Fruit fly (Drosophila melanogaster) whole organism, prepupa: ENCODE results near the gene Pdhb.
A peak's percentile ranks its signal among the peaks of the same experiment; 100 is the strongest.

Experiments
- Blimp-1 ChIP-seq: fragments of 200-800 bp; sonication (Bioruptor generic); optimal IDR thresholded peaks from 3 replicates; lab custom pipeline; 2017; ENCODE audit warnings: missing biosample characterization, missing genetic modification characterization, mild to moderate bottlenecking, moderate library complexity, missing genetic modification reagents
- CG10631 ChIP-seq: fragments of 200-800 bp; sonication (Bioruptor generic); optimal IDR thresholded peaks from 2 replicates; lab custom pipeline; 2016; ENCODE audit warnings: missing biosample characterization, missing genetic modification characterization
- CG10669 ChIP-seq: fragments of 200-800 bp; sonication (Bioruptor generic); optimal IDR thresholded peaks from 3 replicates; lab custom pipeline; 2018; ENCODE audit warnings: missing biosample characterization, mild to moderate bottlenecking, missing genetic modification characterization, moderate library complexity
- CG11762 ChIP-seq: fragments of 200-800 bp; sonication (Bioruptor generic); optimal IDR thresholded peaks from 3 replicates; lab custom pipeline; 2016; ENCODE audit warnings: missing biosample characterization, missing genetic modification characterization; ENCODE audit not compliant: insufficient read depth
- CG11902 ChIP-seq: fragments of 200-800 bp; sonication (Bioruptor generic); optimal IDR thresholded peaks from 3 replicates; lab custom pipeline; 2016; ENCODE audit warnings: missing biosample characterization, missing genetic modification characterization
- CG15336 ChIP-seq: fragments of 200-800 bp; sonication (Bioruptor generic); IDR thresholded peaks from 2 replicates; pipeline ENCODE4 v1.3.6; 2022; ENCODE audit warnings: missing biosample characterization, missing genetic modification characterization
- CG1621 ChIP-seq: fragments of 200-800 bp; sonication (Bioruptor generic); optimal IDR thresholded peaks from 3 replicates; lab custom pipeline; 2018; ENCODE audit warnings: missing biosample characterization, mild to moderate bottlenecking, missing genetic modification characterization
- CG16779 ChIP-seq: fragments of 200-800 bp; sonication (Bioruptor generic); optimal IDR thresholded peaks from 3 replicates; lab custom pipeline; 2017; ENCODE audit warnings: missing biosample characterization, mild to moderate bottlenecking, missing genetic modification characterization
- CG3032 ChIP-seq: fragments of 200-800 bp; optimal IDR thresholded peaks from 2 replicates; lab custom pipeline; 2019; ENCODE audit warnings: missing biosample characterization, mild to moderate bottlenecking, missing genetic modification characterization, moderate library complexity
- CG32006 ChIP-seq: fragments of 200-800 bp; sonication (Bioruptor generic); optimal IDR thresholded peaks from 3 replicates; lab custom pipeline; 2017; ENCODE audit warnings: missing biosample characterization, mild to moderate bottlenecking, missing genetic modification characterization
- CG34406 ChIP-seq: fragments of 200-800 bp; sonication (Bioruptor generic); optimal IDR thresholded peaks from 3 replicates; lab custom pipeline; 2016; ENCODE audit warnings: missing biosample characterization, missing genetic modification characterization
- CG3919 ChIP-seq: fragments of 200-800 bp; sonication (Bioruptor generic); optimal IDR thresholded peaks from 3 replicates; lab custom pipeline; 2016; ENCODE audit warnings: missing biosample characterization, missing genetic modification characterization
- CG4318 ChIP-seq: fragments of 200-800 bp; sonication (Bioruptor generic); optimal IDR thresholded peaks from 3 replicates; lab custom pipeline; 2017; ENCODE audit warnings: missing biosample characterization, mild to moderate bottlenecking, missing genetic modification characterization
- CG6163 ChIP-seq: fragments of 200-800 bp; sonication (Bioruptor generic); IDR thresholded peaks from 3 replicates; pipeline ENCODE4 v1.3.6; 2022; ENCODE audit warnings: missing biosample characterization, missing genetic modification characterization
- CG6276 ChIP-seq: fragments of 200-800 bp; sonication (Bioruptor generic); optimal IDR thresholded peaks from 2 replicates; lab custom pipeline; 2017; ENCODE audit warnings: missing biosample characterization, mild to moderate bottlenecking, missing genetic modification characterization
- CG6792 ChIP-seq: fragments of 200-800 bp; sonication (Bioruptor generic); optimal IDR thresholded peaks from 3 replicates; lab custom pipeline; 2016; ENCODE audit warnings: missing biosample characterization, missing genetic modification characterization
- CG7368 ChIP-seq: fragments of 200-800 bp; sonication (Bioruptor generic); optimal IDR thresholded peaks from 3 replicates; lab custom pipeline; 2016; ENCODE audit warnings: missing biosample characterization, missing genetic modification characterization
- CG8119 ChIP-seq: fragments of 200-800 bp; sonication (Bioruptor generic); IDR thresholded peaks from 3 replicates; pipeline ENCODE4 v1.3.6; 2022; ENCODE audit warnings: missing biosample characterization, missing genetic modification characterization
- CG8319 ChIP-seq: fragments of 200-800 bp; sonication (Bioruptor generic); optimal IDR thresholded peaks from 3 replicates; lab custom pipeline; 2016; ENCODE audit warnings: missing biosample characterization, missing genetic modification characterization
- CG8632 ChIP-seq: fragments of 200-800 bp; sonication (Bioruptor generic); optimal IDR thresholded peaks from 3 replicates; lab custom pipeline; 2016; ENCODE audit warnings: missing biosample characterization, missing genetic modification characterization
- CG9139 ChIP-seq: fragments of 200-800 bp; sonication (Bioruptor generic); optimal IDR thresholded peaks from 3 replicates; lab custom pipeline; 2017; ENCODE audit warnings: missing biosample characterization, mild to moderate bottlenecking, missing genetic modification characterization
- Eip75B ChIP-seq: fragments of 200-800 bp; sonication (Bioruptor generic); optimal IDR thresholded peaks from 3 replicates; lab custom pipeline; 2016; ENCODE audit warnings: missing biosample characterization, missing genetic modification characterization
- Eip78C ChIP-seq: fragments of 200-800 bp; sonication (Bioruptor generic); peaks from one replicate; lab custom pipeline; 2016; ENCODE audit warnings: missing biosample characterization, missing genetic modification characterization
- Eip93F ChIP-seq: fragments of 200-800 bp; sonication (Bioruptor generic); optimal IDR thresholded peaks from 2 replicates; lab custom pipeline; 2016; ENCODE audit warnings: missing biosample characterization, mild to moderate bottlenecking, missing genetic modification characterization
- Ets21C ChIP-seq: fragments of 200-800 bp; sonication (Bioruptor generic); optimal IDR thresholded peaks from 3 replicates; lab custom pipeline; 2016; ENCODE audit warnings: missing biosample characterization, missing genetic modification characterization
- Ets96B ChIP-seq: fragments of 200-800 bp; optimal IDR thresholded peaks from 2 replicates; lab custom pipeline; 2019; ENCODE audit warnings: missing biosample characterization, mild to moderate bottlenecking, missing genetic modification characterization, moderate library complexity
- Hr38 ChIP-seq: sonication (Bioruptor generic); optimal IDR thresholded peaks from 2 replicates; lab custom pipeline; 2016; ENCODE audit warnings: missing biosample characterization, missing genetic modification characterization
- Hr39 ChIP-seq: fragments of 200-800 bp; sonication (Bioruptor generic); optimal IDR thresholded peaks from 2 replicates; lab custom pipeline; 2016; ENCODE audit warnings: missing biosample characterization, missing genetic modification characterization
- Hr4 ChIP-seq: fragments of 200-800 bp; sonication (Bioruptor generic); optimal IDR thresholded peaks from 3 replicates; lab custom pipeline; 2016; ENCODE audit warnings: missing biosample characterization, missing genetic modification characterization
- Lpt ChIP-seq: fragments of 200-800 bp; sonication (Bioruptor generic); optimal IDR thresholded peaks from 3 replicates; lab custom pipeline; 2016; ENCODE audit warnings: missing biosample characterization, missing genetic modification characterization
- Met ChIP-seq: fragments of 200-800 bp; sonication (Bioruptor generic); optimal IDR thresholded peaks from 3 replicates; lab custom pipeline; 2016; ENCODE audit warnings: missing biosample characterization, missing genetic modification characterization
- OdsH ChIP-seq: fragments of 200-800 bp; sonication (Bioruptor generic); optimal IDR thresholded peaks from 3 replicates; lab custom pipeline; 2016; ENCODE audit warnings: missing biosample characterization, missing genetic modification characterization
- Smox ChIP-seq: fragments of 200-800 bp; sonication (Bioruptor generic); optimal IDR thresholded peaks from 3 replicates; lab custom pipeline; 2016; ENCODE audit warnings: missing biosample characterization, missing genetic modification characterization
- Sox14 ChIP-seq: fragments of 200-800 bp; sonication (Bioruptor generic); optimal IDR thresholded peaks from 3 replicates; lab custom pipeline; 2016; ENCODE audit warnings: missing biosample characterization, missing genetic modification characterization
- Sox15 ChIP-seq: fragments of 200-800 bp; sonication (Bioruptor generic); optimal IDR thresholded peaks from 3 replicates; lab custom pipeline; 2016; ENCODE audit warnings: missing biosample characterization, missing genetic modification characterization
- achi ChIP-seq: fragments of 200-800 bp; sonication (Bioruptor generic); optimal IDR thresholded peaks from 3 replicates; lab custom pipeline; 2016; ENCODE audit warnings: missing biosample characterization, missing genetic modification characterization
- eg ChIP-seq: fragments of 200-800 bp; sonication (Bioruptor generic); IDR thresholded peaks from 3 replicates; pipeline ENCODE4 v1.3.6; 2022; ENCODE audit warnings: missing biosample characterization, missing genetic modification characterization
- esn ChIP-seq: fragments of 200-800 bp; sonication (Bioruptor generic); optimal IDR thresholded peaks from 2 replicates; lab custom pipeline; 2016; ENCODE audit warnings: missing biosample characterization, mild to moderate bottlenecking, missing genetic modification characterization, moderate library complexity
- fd59A ChIP-seq: fragments of 200-800 bp; sonication (Bioruptor generic); optimal IDR thresholded peaks from 2 replicates; lab custom pipeline; 2017; ENCODE audit warnings: missing biosample characterization, mild to moderate bottlenecking, missing genetic modification characterization, missing genetic modification reagents
- fd85E ChIP-seq: fragments of 200-800 bp; sonication (Bioruptor generic); optimal IDR thresholded peaks from 3 replicates; lab custom pipeline; 2016; ENCODE audit warnings: missing biosample characterization, missing genetic modification characterization
- fkh ChIP-seq: fragments of 200-800 bp; sonication (Bioruptor generic); optimal IDR thresholded peaks from 3 replicates; lab custom pipeline; 2017; ENCODE audit warnings: missing biosample characterization, mild to moderate bottlenecking, missing genetic modification characterization, moderate library complexity
- lz ChIP-seq: fragments of 200-800 bp; sonication (Bioruptor generic); optimal IDR thresholded peaks from 3 replicates; lab custom pipeline; 2016; ENCODE audit warnings: missing biosample characterization, missing genetic modification characterization
- net ChIP-seq: fragments of 200-800 bp; sonication (Bioruptor generic); optimal IDR thresholded peaks from 3 replicates; lab custom pipeline; 2016; ENCODE audit warnings: missing biosample characterization, missing genetic modification characterization
- pdm3 ChIP-seq: fragments of 200-800 bp; sonication (Bioruptor generic); optimal IDR thresholded peaks from 3 replicates; lab custom pipeline; 2016; ENCODE audit warnings: missing biosample characterization, missing genetic modification characterization
- salr ChIP-seq, 2 experiments: fragments of 200-800 bp; sonication (Bioruptor generic); optimal IDR thresholded peaks; 3 replicates each; lab custom pipeline; 2016 to 2018; ENCODE audit warnings: missing biosample characterization in 2 of 2, missing genetic modification characterization in 2 of 2, mild to moderate bottlenecking in 1 of 2
- spab ChIP-seq: fragments of 200-800 bp; sonication (Bioruptor generic); optimal IDR thresholded peaks from 2 replicates; lab custom pipeline; 2017; ENCODE audit warnings: missing biosample characterization, mild to moderate bottlenecking, missing genetic modification characterization, missing genetic modification reagents
- svp ChIP-seq: fragments of 200-800 bp; sonication (Bioruptor generic); peaks from one replicate; lab custom pipeline; 2016; ENCODE audit warnings: missing biosample characterization, missing genetic modification characterization
- topi ChIP-seq: fragments of 200-800 bp; sonication (Bioruptor generic); optimal IDR thresholded peaks from 3 replicates; lab custom pipeline; 2016; ENCODE audit warnings: missing biosample characterization, missing genetic modification characterization
- vri ChIP-seq: fragments of 200-800 bp; sonication (Bioruptor generic); optimal IDR thresholded peaks from 3 replicates; lab custom pipeline; 2016; ENCODE audit warnings: missing biosample characterization, mild to moderate bottlenecking, missing genetic modification characterization

Pdhb gene

dm6 chr3R:29091609-29092008 lies 21.3 kb upstream of the Pdhb start (continued):
- TF ChIP-seq CG1621 (peak; percentile 31), Ets21C (GFP tag; lab: Kevin White, UChicago) (peak; percentile 5), CG9139 (GFP tag; lab: Kevin White, UChicago) (peak; percentile 4), salr (GFP tag; optimal IDR thresholded peaks at IDR 0.05; lab: Kevin White, UChicago) (peak; percentile 4 to 31), CG3032 (peak; percentile 63), fkh (GFP tag; lab: Kevin White, UChicago) (no peak), svp (no peak), Hr4 (GFP tag; lab: Kevin White, UChicago) (peak; percentile 14), CG8319 (peak; percentile 17), spab (GFP tag; lab: Kevin White, UChicago) (peak; percentile 56), Blimp-1 (no peak), Sox15 (no peak), Hr39 (GFP tag; lab: Kevin White, UChicago) (peak; percentile 31), Ets96B (tag; lab: Kevin White, UChicago) (peak; percentile 73), Hr38 (no peak), Met (peak; percentile 45), vri (GFP tag; lab: Kevin White, UChicago) (no peak), CG16779 (no peak), CG10669 (peak; percentile 59), CG7368 (GFP tag; lab: Kevin White, UChicago) (peak; percentile 30)

dm6 chr3R:29094152-29094551 lies 18.7 kb upstream of the Pdhb start:
- TF ChIP-seq Sox15 (no peak), CG10631 (peak; percentile 69), Hr39 (GFP tag; lab: Kevin White, UChicago) (peak; percentile 9), CG7368 (GFP tag; lab: Kevin White, UChicago) (peak; percentile 35), CG11762 (GFP tag; lab: Kevin White, UChicago) (peak; percentile 40), fkh (GFP tag; lab: Kevin White, UChicago) (no peak), CG3032 (peak; percentile 72), OdsH (GFP tag; lab: Kevin White, UChicago) (peak; percentile 54), CG8319 (peak; percentile 22), Met (no peak), CG4318 (GFP tag; lab: Kevin White, UChicago) (no peak), CG8119 (GFP tag; lab: Robert Waterston, UW) (peak; percentile 66), net (GFP tag; lab: Kevin White, UChicago) (peak; percentile 44), Eip93F (GFP tag; lab: Kevin White, UChicago) (no peak), Hr38 (no peak), CG32006 (GFP tag; lab: Kevin White, UChicago) (peak; percentile 61), Blimp-1 (no peak), CG8632 (GFP tag; lab: Kevin White, UChicago) (no peak), Ets96B (tag; lab: Kevin White, UChicago) (peak; percentile 77), Eip78C (GFP tag; lab: Kevin White, UChicago) (peak; percentile 88), salr (GFP tag; optimal IDR thresholded peaks at IDR 0.05; lab: Kevin White, UChicago) (peak in 1 of 2 experiments; percentile 58), CG1621 (peak; percentile 65), lz (GFP tag; lab: Kevin White, UChicago) (peak; percentile 18), CG6276 (peak; percentile 57), svp (no peak), CG6163 (GFP tag; lab: Robert Waterston, UW) (peak; percentile 67), Eip75B (GFP tag; lab: Kevin White, UChicago) (peak; percentile 61), eg (GFP tag; lab: Robert Waterston, UW) (0 out of 3 replicates have a peak, but pooled peaks have one; percentile 46), Smox (GFP tag; lab: Kevin White, UChicago) (no peak), CG9139 (GFP tag; lab: Kevin White, UChicago) (peak; percentile 52), pdm3 (GFP tag; lab: Kevin White, UChicago) (peak; percentile 47), achi (GFP tag; lab: Kevin White, UChicago) (peak; percentile 68), CG34406 (GFP tag; lab: Kevin White, UChicago) (peak; percentile 31), CG3919 (GFP tag; lab: Kevin White, UChicago) (peak; percentile 78), CG11902 (GFP tag; lab: Kevin White, UChicago) (no peak), topi (GFP tag; lab: Kevin White, UChicago) (peak; percentile 8), Ets21C (GFP tag; lab: Kevin White, UChicago) (no peak), esn (GFP tag; lab: Kevin White, UChicago) (peak; percentile 33), Sox14 (peak; percentile 71), vri (GFP tag; lab: Kevin White, UChicago) (no peak), Lpt (GFP tag; lab: Kevin White, UChicago) (peak; percentile 51), CG15336 (GFP tag; lab: Robert Waterston, UW) (peak; percentile 59; the same call in 1 of the 2 replicates), fd59A (GFP tag; lab: Kevin White, UChicago) (peak; percentile 64), CG6792 (peak; percentile 37), fd85E (no peak)
